Worm (Caenorhabditis elegans) whole organism, L1 larva: ENCODE results near the gene F15A8.1.

Experiments
- C16A3.4 ChIP-seq: fragments of 150-350 bp; optimal IDR thresholded peaks from 2 replicates; lab custom pipeline; 2014; ENCODE audit warnings: missing biosample characterization, missing genetic modification characterization
- C34B4.2 ChIP-seq: sonication (generic microtip); optimal IDR thresholded peaks from 2 replicates; lab custom pipeline; 2017; ENCODE audit warnings: mild to moderate bottlenecking, missing genetic modification characterization, missing compliant biosample characterization
- F16B12.6 ChIP-seq: fragments of 150-350 bp; optimal IDR thresholded peaks from 2 replicates; lab custom pipeline; 2014; ENCODE audit warnings: missing biosample characterization, missing genetic modification characterization
- aha-1 ChIP-seq: fragments of 150-350 bp; optimal IDR thresholded peaks from 2 replicates; lab custom pipeline; 2014; ENCODE audit warnings: missing biosample characterization, missing genetic modification characterization
- aly-2 ChIP-seq: fragments of 150-350 bp; optimal IDR thresholded peaks from 2 replicates; lab custom pipeline; 2014; ENCODE audit warnings: missing biosample characterization, missing genetic modification characterization
- blmp-1 ChIP-seq: fragments of 150-350 bp; optimal IDR thresholded peaks from 2 replicates; lab custom pipeline; 2014; ENCODE audit warnings: missing biosample characterization, missing genetic modification characterization
- ceh-8 ChIP-seq: fragments of 200-800 bp; sonication (Bioruptor generic); optimal IDR thresholded peaks from 2 replicates; lab custom pipeline; 2018; ENCODE audit warnings: mild to moderate bottlenecking, missing genetic modification characterization, moderate library complexity, missing compliant biosample characterization
- ceh-88 ChIP-seq: fragments of 200-800 bp; sonication (Bioruptor generic); IDR thresholded peaks from 2 replicates; pipeline ENCODE4 v1.3.6; 2022; ENCODE audit warnings: missing genetic modification characterization, missing compliant biosample characterization
- dpl-1 ChIP-seq, 3 experiments: fragments of 150-350 bp in 2 of 3; sonication (generic microtip) in 1 of 3; optimal IDR thresholded peaks; 2 replicates each; lab custom pipeline; 2014 to 2017; ENCODE audit warnings: missing biosample characterization in 3 of 3, missing genetic modification characterization in 3 of 3, missing genetic modification reagents in 3 of 3
- dsc-1 ChIP-seq: sonication (generic microtip); optimal IDR thresholded peaks from 2 replicates; lab custom pipeline; 2016; ENCODE audit warnings: mild to moderate bottlenecking, missing genetic modification characterization, missing compliant biosample characterization
- egl-13 ChIP-seq: sonication (generic microtip); optimal IDR thresholded peaks from 2 replicates; lab custom pipeline; 2016; ENCODE audit warnings: missing genotype, missing genetic modification reagents, missing genetic modification characterization, missing compliant biosample characterization
- elt-2 ChIP-seq: sonication (generic microtip); optimal IDR thresholded peaks from 2 replicates; lab custom pipeline; 2016; ENCODE audit warnings: missing genetic modification characterization, mild to moderate bottlenecking, inconsistent platforms, missing compliant biosample characterization, missing genetic modification reagents
- elt-3 ChIP-seq, 6 experiments: fragments of 150-350 bp in 1 of 6; sonication (generic microtip); optimal IDR thresholded peaks; 2 replicates each; lab custom pipeline; 2017 to 2018; ENCODE audit warnings: missing biosample characterization in 6 of 6, missing genetic modification characterization in 6 of 6, inconsistent platforms in 1 of 6
- ets-5 ChIP-seq: fragments of 200-800 bp; sonication (Bioruptor generic); IDR thresholded peaks from 2 replicates; pipeline ENCODE4 v1.3.6; 2022; ENCODE audit warnings: missing genetic modification characterization, missing compliant biosample characterization
- fkh-10 ChIP-seq: sonication (generic microtip); optimal IDR thresholded peaks from 2 replicates; lab custom pipeline; 2017; ENCODE audit warnings: missing biosample characterization, missing genetic modification reagents, missing genetic modification characterization
- fkh-8 ChIP-seq: sonication (generic microtip); optimal IDR thresholded peaks from 2 replicates; lab custom pipeline; 2016; ENCODE audit warnings: mild to moderate bottlenecking, missing genetic modification characterization, missing compliant biosample characterization
- fos-1 ChIP-seq: fragments of 150-350 bp; optimal IDR thresholded peaks from 2 replicates; lab custom pipeline; 2014; ENCODE audit warnings: missing biosample characterization, missing genetic modification characterization
- grh-1 ChIP-seq: fragments of 200-800 bp; sonication (Bioruptor generic); IDR thresholded peaks from 2 replicates; pipeline ENCODE4 v1.3.6; 2022; ENCODE audit warnings: missing genetic modification reagents, missing genetic modification characterization, missing compliant biosample characterization
- hlh-17 ChIP-seq: fragments of 200-800 bp; sonication (Bioruptor generic); optimal IDR thresholded peaks from 2 replicates; lab custom pipeline; 2018; ENCODE audit warnings: missing genetic modification characterization, mild to moderate bottlenecking, missing compliant biosample characterization, moderate library complexity, borderline replicate concordance
- hlh-4 ChIP-seq: sonication (generic microtip); optimal IDR thresholded peaks from 2 replicates; lab custom pipeline; 2016; ENCODE audit warnings: mild to moderate bottlenecking, missing genetic modification characterization, missing compliant biosample characterization
- hpl-2 ChIP-seq: fragments of 150-350 bp; optimal IDR thresholded peaks from 2 replicates; lab custom pipeline; 2014; ENCODE audit warnings: missing biosample characterization, missing genetic modification reagents, missing genetic modification characterization
- irx-1 ChIP-seq: sonication (generic microtip); optimal IDR thresholded peaks from 2 replicates; lab custom pipeline; 2016; ENCODE audit warnings: missing genetic modification characterization, missing compliant biosample characterization
- jun-1 ChIP-seq: fragments of 150-350 bp; optimal IDR thresholded peaks from 2 replicates; lab custom pipeline; 2014; ENCODE audit warnings: missing biosample characterization, missing genetic modification reagents, missing genetic modification characterization
- lin-15B ChIP-seq: fragments of 150-350 bp; sonication (generic microtip); optimal IDR thresholded peaks from 3 replicates; lab custom pipeline; 2014; ENCODE audit warnings: missing biosample characterization, missing genetic modification characterization
- lin-35 ChIP-seq, 2 experiments: fragments of 150-350 bp; optimal IDR thresholded peaks; 2 replicates each; lab custom pipeline; 2014; ENCODE audit warnings: missing biosample characterization in 2 of 2, missing genetic modification characterization in 2 of 2, missing genetic modification reagents in 2 of 2
- lin-39 ChIP-seq: fragments of 150-350 bp; optimal IDR thresholded peaks from 2 replicates; lab custom pipeline; 2014; ENCODE audit warnings: missing biosample characterization, missing genetic modification reagents, missing genetic modification characterization
- lsy-2 ChIP-seq, 2 experiments: fragments of 150-350 bp; optimal IDR thresholded peaks; 2 replicates each; lab custom pipeline; 2014; ENCODE audit warnings: missing biosample characterization in 2 of 2, missing genetic modification characterization in 2 of 2
- mef-2 ChIP-seq: fragments of 150-350 bp; optimal IDR thresholded peaks from 2 replicates; lab custom pipeline; 2014; ENCODE audit warnings: missing biosample characterization, missing genetic modification characterization
- nhr-11 ChIP-seq: fragments of 150-350 bp; optimal IDR thresholded peaks from 2 replicates; lab custom pipeline; 2014; ENCODE audit warnings: missing biosample characterization, missing genetic modification characterization
- nhr-19 ChIP-seq: fragments of 200-800 bp; sonication (Bioruptor generic); conservative IDR thresholded peaks from 2 replicates; pipeline ENCODE4 v1.3.6; 2022; ENCODE audit warnings: missing genetic modification characterization, missing compliant biosample characterization
- nhr-20 ChIP-seq: sonication (generic microtip); optimal IDR thresholded peaks from 2 replicates; lab custom pipeline; 2016; ENCODE audit warnings: mild to moderate bottlenecking, missing genetic modification characterization, missing compliant biosample characterization
- pax-3 ChIP-seq: fragments of 200-800 bp; sonication (Bioruptor generic); optimal IDR thresholded peaks from 2 replicates; lab custom pipeline; 2018; ENCODE audit warnings: mild to moderate bottlenecking, missing genetic modification characterization, moderate library complexity, missing compliant biosample characterization
- rnt-1 ChIP-seq: sonication (generic microtip); optimal IDR thresholded peaks from 2 replicates; lab custom pipeline; 2016; ENCODE audit warnings: mild to moderate bottlenecking, missing genetic modification characterization, moderate library complexity, missing compliant biosample characterization
- snu-23 ChIP-seq: sonication (generic microtip); optimal IDR thresholded peaks from 2 replicates; lab custom pipeline; 2016; ENCODE audit warnings: missing genetic modification characterization, missing compliant biosample characterization
- sup-37 ChIP-seq: fragments of 200-800 bp; sonication (Bioruptor generic); optimal IDR thresholded peaks from 2 replicates; lab custom pipeline; 2018; ENCODE audit warnings: mild to moderate bottlenecking, missing genetic modification characterization, missing compliant biosample characterization
- swsn-7 ChIP-seq: sonication (generic microtip); optimal IDR thresholded peaks from 2 replicates; lab custom pipeline; 2016; ENCODE audit warnings: missing genetic modification characterization, missing compliant biosample characterization
- unc-30 ChIP-seq: sonication (generic microtip); optimal IDR thresholded peaks from 2 replicates; lab custom pipeline; 2017; ENCODE audit warnings: missing biosample characterization, missing genetic modification characterization
- unc-98 ChIP-seq: fragments of 200-800 bp; sonication (Bioruptor generic); IDR thresholded peaks from 2 replicates; pipeline ENCODE4 v1.3.6; 2022; ENCODE audit warnings: missing genetic modification characterization, missing compliant biosample characterization
- vab-15 ChIP-seq: sonication (generic microtip); optimal IDR thresholded peaks from 2 replicates; lab custom pipeline; 2017; ENCODE audit warnings: missing genotype, mild to moderate bottlenecking, missing genetic modification characterization, missing compliant biosample characterization
- xbp-1 ChIP-seq: sonication (generic microtip); optimal IDR thresholded peaks from 2 replicates; lab custom pipeline; 2016; ENCODE audit warnings: missing genetic modification characterization, missing compliant biosample characterization
- zip-4 ChIP-seq: fragments of 200-800 bp; sonication (Bioruptor generic); optimal IDR thresholded peaks from 2 replicates; lab custom pipeline; 2018; ENCODE audit warnings: mild to moderate bottlenecking, missing genetic modification characterization, moderate library complexity, missing compliant biosample characterization

The F15A8.1 gene

DNA sequence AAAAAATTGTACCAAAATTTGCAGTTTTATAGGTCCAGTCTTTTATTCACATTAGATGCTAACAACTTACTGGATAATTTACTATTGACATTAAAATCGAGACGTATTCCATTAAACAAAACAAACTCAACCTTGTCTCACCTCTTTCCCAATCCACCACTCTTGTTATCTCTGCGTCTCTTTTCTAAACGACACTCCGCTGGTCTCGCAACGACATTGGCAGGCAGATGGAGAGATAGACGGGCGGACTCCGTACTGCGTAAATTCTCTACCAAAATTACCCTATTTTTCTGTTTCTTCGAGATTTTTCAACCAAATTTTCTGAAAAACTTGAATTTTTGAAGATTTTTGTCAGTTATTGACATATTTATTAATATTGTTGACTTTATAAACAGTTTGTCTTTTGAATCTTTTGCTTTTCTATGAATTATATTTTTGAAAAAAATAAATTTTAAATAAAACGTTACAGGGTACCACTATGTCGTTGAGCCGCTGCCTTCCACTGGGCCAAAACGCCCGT, 28.6 kb downstream of the F15A8.1 start, which contains the start of gene asb-2 (continued):
- no peak for TF ChIP-seq ceh-8 (GFP tag; lab: Kevin White, UChicago)
- TF ChIP-seq C34B4.2 (tag; lab: Kevin White, UChicago), result no peak
- no peak for TF ChIP-seq blmp-1 (tag; lab: Kevin White, UChicago)
- TF ChIP-seq mef-2 (tag; lab: Kevin White, UChicago), result peak; percentile 50
- TF ChIP-seq pax-3 (tag; lab: Kevin White, UChicago), result peak; percentile 39
- no peak for TF ChIP-seq hlh-17 (GFP tag; lab: Kevin White, UChicago)
- TF ChIP-seq unc-98 (GFP tag; lab: Robert Waterston, UW), result no peak
- peak; percentile 45 for TF ChIP-seq hpl-2 (GFP tag; lab: Kevin White, UChicago)
- TF ChIP-seq dpl-1 (GFP tag; optimal IDR thresholded peaks at IDR 0.05; lab: Kevin White, UChicago), result peak; percentile 69 to 79 (median 78)
- peak; percentile 79 for TF ChIP-seq dsc-1
- TF ChIP-seq fkh-10 (GFP tag; lab: Kevin White, UChicago), result no peak
- TF ChIP-seq nhr-19 (GFP tag; lab: Robert Waterston, UW), result peak; percentile 86
- TF ChIP-seq vab-15 (tag; lab: Kevin White, UChicago), result peak; percentile 22
- TF ChIP-seq unc-30 (tag; lab: Kevin White, UChicago), result no peak
- TF ChIP-seq lin-15B, result peak; percentile 87
- TF ChIP-seq xbp-1 (tag; lab: Kevin White, UChicago), result peak; percentile 97
- peak; percentile 23 for TF ChIP-seq lin-39
- peak; percentile 56 for TF ChIP-seq F16B12.6 (tag; lab: Kevin White, UChicago)
- TF ChIP-seq rnt-1 (tag; lab: Kevin White, UChicago), result peak; percentile 91
- TF ChIP-seq swsn-7 (tag; lab: Kevin White, UChicago), result peak; percentile 89
- peak; percentile 79 for TF ChIP-seq jun-1
- TF ChIP-seq ceh-88 (GFP tag; lab: Robert Waterston, UW), result peak; percentile 35; the same call in 1 of the 2 replicates
- peak in 5 of 6 experiments; percentile 43 to 87 (median 61) for TF ChIP-seq elt-3 (tag; optimal IDR thresholded peaks at IDR 0.05; lab: Kevin White, UChicago)
- TF ChIP-seq lin-35 (GFP tag; optimal IDR thresholded peaks at IDR 0.05; lab: Kevin White, UChicago), result peak; percentile 79 to 92
- peak; percentile 58 for TF ChIP-seq egl-13 (tag; lab: Kevin White, UChicago)
- TF ChIP-seq aha-1, result no peak
- peak; percentile 67 for TF ChIP-seq nhr-11 (tag; lab: Kevin White, UChicago)
- TF ChIP-seq ets-5 (GFP tag; lab: Robert Waterston, UW), result no peak
- peak; percentile 92 for TF ChIP-seq nhr-20 (tag; lab: Kevin White, UChicago)
- no peak for TF ChIP-seq sup-37 (GFP tag; lab: Kevin White, UChicago)
- TF ChIP-seq aly-2 (tag; lab: Kevin White, UChicago), result peak; percentile 47
- peak; percentile 89 for TF ChIP-seq C16A3.4 (tag; lab: Kevin White, UChicago)
- peak; percentile 70 for TF ChIP-seq grh-1
- peak; percentile 90 for TF ChIP-seq fos-1 (tag; lab: Kevin White, UChicago)
- TF ChIP-seq snu-23, result peak; percentile 94
- TF ChIP-seq fkh-8, result peak; percentile 80
- peak; percentile 59 for TF ChIP-seq irx-1
- no peak for TF ChIP-seq hlh-4 (tag; lab: Kevin White, UChicago)

DNA sequence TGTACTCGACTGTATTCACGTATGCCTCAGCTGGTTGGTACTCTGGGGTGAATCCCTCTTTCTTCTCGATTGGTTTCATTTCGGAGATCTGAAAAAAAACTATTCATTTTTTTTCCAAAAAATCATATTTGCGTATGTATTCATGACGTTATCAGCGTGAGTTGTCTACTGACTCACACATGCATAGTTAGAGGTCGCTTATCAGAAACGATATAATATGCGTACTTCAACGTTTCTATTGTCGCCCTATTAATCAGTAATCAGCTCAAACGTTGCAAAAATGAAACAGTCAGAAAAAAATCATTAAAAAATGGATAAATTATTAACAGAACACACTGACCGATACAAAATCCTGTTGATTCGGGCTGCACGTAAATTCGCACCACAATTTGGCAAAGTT, 37.8 kb downstream of the F15A8.1 start:
- TF ChIP-seq lsy-2 (tag; optimal IDR thresholded peaks at IDR 0.05; lab: Kevin White, UChicago), result no peak
- TF ChIP-seq unc-30 (tag; lab: Kevin White, UChicago), result no peak
- TF ChIP-seq aly-2 (tag; lab: Kevin White, UChicago), result no peak
- TF ChIP-seq zip-4, result no peak
- TF ChIP-seq lin-35 (GFP tag; optimal IDR thresholded peaks at IDR 0.05; lab: Kevin White, UChicago), result peak in 1 of 2 experiments; percentile 21
- TF ChIP-seq jun-1, result no peak
- no peak for TF ChIP-seq fkh-8
- no peak for TF ChIP-seq snu-23
- peak; percentile 65 for TF ChIP-seq elt-2 (tag; lab: Kevin White, UChicago)
